Worm (Caenorhabditis elegans) whole organism, L2 larva: ENCODE results near the gene ZK836.3.

Experiments
- C34F6.9 ChIP-seq: fragments of 150-350 bp; optimal IDR thresholded peaks from 2 replicates; lab custom pipeline; 2014; ENCODE audit warnings: missing biosample characterization, missing genetic modification characterization
- F13H6.1 ChIP-seq: sonication (generic microtip); optimal IDR thresholded peaks from 2 replicates; lab custom pipeline; 2016; ENCODE audit warnings: missing genetic modification characterization, missing compliant biosample characterization
- R02D3.7 ChIP-seq: fragments of 150-350 bp; optimal IDR thresholded peaks from 2 replicates; lab custom pipeline; 2014; ENCODE audit warnings: missing biosample characterization, missing genetic modification characterization
- Y55F3AM.14 ChIP-seq: fragments of 200-800 bp; sonication (Bioruptor generic); optimal IDR thresholded peaks from 2 replicates; lab custom pipeline; 2018; ENCODE audit warnings: mild to moderate bottlenecking, missing genetic modification characterization, missing compliant biosample characterization
- ZK546.5 ChIP-seq: sonication (generic microtip); optimal IDR thresholded peaks from 2 replicates; lab custom pipeline; 2017; ENCODE audit warnings: missing biosample characterization, missing genetic modification characterization
- aly-2 ChIP-seq: fragments of 150-350 bp; optimal IDR thresholded peaks from 2 replicates; lab custom pipeline; 2014; ENCODE audit warnings: missing biosample characterization, missing genetic modification characterization
- blmp-1 ChIP-seq: sonication (generic microtip); optimal IDR thresholded peaks from 2 replicates; lab custom pipeline; 2017; ENCODE audit warnings: missing genetic modification characterization, mild to moderate bottlenecking, missing compliant biosample characterization, antibody characterized with exemption, moderate library complexity; ENCODE audit not compliant: insufficient read depth
- ceh-82 ChIP-seq: fragments of 150-350 bp; optimal IDR thresholded peaks from 2 replicates; lab custom pipeline; 2014; ENCODE audit warnings: missing biosample characterization, missing genetic modification characterization
- crh-2 ChIP-seq: sonication (generic microtip); optimal IDR thresholded peaks from 2 replicates; lab custom pipeline; 2017; ENCODE audit warnings: missing biosample characterization, missing genetic modification characterization
- egl-27 ChIP-seq: sonication (generic microtip); optimal IDR thresholded peaks from 3 replicates; lab custom pipeline; 2017; ENCODE audit warnings: missing biosample characterization, missing genetic modification reagents, missing genetic modification characterization
- lin-11 ChIP-seq: fragments of 150-350 bp; sonication (generic microtip); optimal IDR thresholded peaks from 2 replicates; lab custom pipeline; 2014; ENCODE audit warnings: missing biosample characterization, missing genetic modification characterization, inconsistent platforms, mixed read lengths
- lin-39 ChIP-seq: fragments of 150-350 bp; optimal IDR thresholded peaks from 2 replicates; lab custom pipeline; 2014; ENCODE audit warnings: missing biosample characterization, missing genetic modification reagents, missing genetic modification characterization
- lsy-2 ChIP-seq, 2 experiments: fragments of 150-350 bp in 1 of 2; sonication (generic microtip) in 1 of 2; optimal IDR thresholded peaks; 2 replicates each; lab custom pipeline; 2014 to 2017; ENCODE audit warnings: missing biosample characterization in 2 of 2, missing genetic modification characterization in 2 of 2
- mab-5 ChIP-seq: fragments of 150-350 bp; optimal IDR thresholded peaks from 2 replicates; lab custom pipeline; 2014; ENCODE audit warnings: missing biosample characterization, missing genetic modification characterization
- mbf-1 ChIP-seq: sonication (generic microtip); optimal IDR thresholded peaks from 2 replicates; lab custom pipeline; 2017; ENCODE audit warnings: missing biosample characterization, missing genetic modification characterization
- mdl-1 ChIP-seq, 2 experiments: fragments of 150-350 bp in 1 of 2; sonication (generic microtip) in 1 of 2; optimal IDR thresholded peaks; 2 replicates each; lab custom pipeline; 2017; ENCODE audit warnings: missing biosample characterization in 2 of 2, missing genetic modification characterization in 2 of 2
- nhr-10 ChIP-seq: sonication (generic microtip); optimal IDR thresholded peaks from 2 replicates; lab custom pipeline; 2017; ENCODE audit warnings: missing biosample characterization, missing genetic modification characterization
- nhr-11 ChIP-seq: fragments of 150-350 bp; optimal IDR thresholded peaks from 2 replicates; lab custom pipeline; 2014; ENCODE audit warnings: missing biosample characterization, missing genetic modification characterization
- nhr-12 ChIP-seq: fragments of 150-350 bp; optimal IDR thresholded peaks from 2 replicates; lab custom pipeline; 2014; ENCODE audit warnings: missing biosample characterization, missing genetic modification characterization
- nhr-129 ChIP-seq: fragments of 150-350 bp; optimal IDR thresholded peaks from 2 replicates; lab custom pipeline; 2014; ENCODE audit warnings: missing biosample characterization, missing genetic modification characterization
- nhr-21 ChIP-seq: fragments of 150-350 bp; optimal IDR thresholded peaks from 2 replicates; lab custom pipeline; 2014; ENCODE audit warnings: missing biosample characterization, missing genetic modification characterization
- nhr-237 ChIP-seq: fragments of 150-350 bp; optimal IDR thresholded peaks from 2 replicates; lab custom pipeline; 2014; ENCODE audit warnings: missing biosample characterization, missing genetic modification characterization
- nhr-77 ChIP-seq: fragments of 150-350 bp; optimal IDR thresholded peaks from 2 replicates; lab custom pipeline; 2014; ENCODE audit warnings: missing biosample characterization, missing genetic modification characterization
- sem-4 ChIP-seq: fragments of 150-350 bp; optimal IDR thresholded peaks from 2 replicates; lab custom pipeline; 2014; ENCODE audit warnings: missing biosample characterization, missing genetic modification reagents, missing genetic modification characterization
- skn-1 ChIP-seq: sonication (generic microtip); optimal IDR thresholded peaks from 2 replicates; lab custom pipeline; 2017; ENCODE audit warnings: missing biosample characterization, missing genetic modification characterization
- sma-9 ChIP-seq, 2 experiments: fragments of 150-350 bp in 1 of 2; sonication (generic microtip) in 1 of 2; optimal IDR thresholded peaks; 2 replicates each; lab custom pipeline; 2014 to 2016; ENCODE audit warnings: missing genetic modification characterization in 2 of 2, mild to moderate bottlenecking in 1 of 2, missing biosample characterization in 1 of 2, missing compliant biosample characterization in 1 of 2, missing genetic modification reagents in 1 of 2, moderate library complexity in 1 of 2
- zag-1 ChIP-seq: fragments of 150-350 bp; optimal IDR thresholded peaks from 2 replicates; lab custom pipeline; 2014; ENCODE audit warnings: missing biosample characterization, missing genetic modification characterization
- ztf-1 ChIP-seq: fragments of 200-800 bp; sonication (Bioruptor generic); conservative IDR thresholded peaks from 2 replicates; pipeline ENCODE4 v1.3.6; 2022; ENCODE audit warnings: missing genetic modification characterization, missing compliant biosample characterization
- ztf-11 ChIP-seq: sonication (generic microtip); optimal IDR thresholded peaks from 2 replicates; lab custom pipeline; 2017; ENCODE audit warnings: missing biosample characterization, missing genetic modification characterization

Gene ZK836.3

DNA sequence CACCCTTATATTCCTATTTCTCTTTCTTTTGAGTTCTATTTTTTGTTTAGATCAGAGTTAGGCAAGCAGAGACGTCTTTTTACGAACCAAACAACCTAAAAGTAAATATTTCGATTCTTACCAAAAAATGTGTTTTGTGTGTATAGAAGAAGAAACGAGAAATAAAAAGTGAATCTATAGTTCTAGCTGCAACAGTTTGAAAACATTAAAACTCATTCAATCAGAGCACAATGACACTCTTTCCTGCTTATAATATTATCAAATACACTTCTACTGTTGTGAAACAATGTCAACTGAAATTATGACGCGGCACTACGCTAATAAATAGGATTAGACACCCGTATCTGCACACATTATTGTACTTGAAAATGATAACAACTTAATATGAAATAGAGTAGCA is at the start of gene ZK836.3:
Gene ZK836.3 (minus strand): TSS at position 101 of the 400 bp plus-strand sequence.
- TF ChIP-seq ZK546.5 (tag; lab: Kevin White, UChicago) = no peak
- TF ChIP-seq mab-5 (tag; lab: Kevin White, UChicago) = no peak
- TF ChIP-seq nhr-11 = no peak
- TF ChIP-seq mbf-1 = no peak
- no peak for TF ChIP-seq lin-11 (tag; lab: Kevin White, UChicago)
- TF ChIP-seq zag-1 (tag; lab: Kevin White, UChicago) = no peak
- TF ChIP-seq nhr-10 (tag; lab: Kevin White, UChicago) = no peak
- no peak for TF ChIP-seq R02D3.7 (tag; lab: Kevin White, UChicago)

DNA sequence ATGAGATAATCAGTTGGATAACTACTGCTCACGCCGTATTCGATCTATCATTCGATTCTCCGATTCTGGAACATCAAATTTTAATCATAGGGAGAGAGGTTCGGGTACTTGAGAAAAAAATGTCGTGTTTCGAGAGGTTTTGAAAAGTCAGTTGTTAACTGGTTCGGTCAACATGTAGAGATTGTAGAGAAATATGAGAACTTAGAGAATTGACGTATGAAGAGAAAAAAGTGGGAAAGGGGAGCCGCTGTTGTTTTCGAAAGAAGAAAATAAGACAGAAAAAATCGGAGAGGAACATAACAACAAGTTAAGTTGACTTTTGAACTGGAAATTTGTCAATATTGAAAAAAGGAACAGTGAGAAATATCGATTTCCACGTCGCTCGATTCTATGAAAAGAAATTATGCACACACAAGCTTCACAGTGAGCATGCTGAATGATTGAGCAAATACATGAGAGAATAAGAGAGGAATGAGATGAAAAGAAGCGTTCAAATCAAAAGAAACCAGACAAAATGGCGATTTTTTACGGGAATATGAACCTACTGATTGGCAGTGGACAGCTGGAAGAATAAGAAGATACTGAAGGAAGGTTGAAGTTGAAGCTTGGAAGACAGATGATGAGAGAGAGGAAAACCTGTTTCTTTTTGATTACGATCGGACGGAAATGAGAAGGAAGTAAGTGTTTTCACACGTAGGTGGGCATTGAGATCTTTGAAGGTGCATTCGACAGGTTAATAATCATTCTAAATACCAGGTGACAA is 49.4 kb upstream of the ZK836.3 start, which contains the start of the genes T04H1.13, slfl-5 and rad-50:
Gene T04H1.13 (minus strand): TSS at position 51 of the 763 bp plus-strand sequence.
Gene slfl-5 (minus strand): TSS at position 65 of the 763 bp plus-strand sequence.
Gene rad-50 (plus strand): TSS at position 667 of the 763 bp plus-strand sequence.
- TF ChIP-seq nhr-129 (tag; lab: Kevin White, UChicago) (peak; percentile 32), nhr-12 (tag; lab: Kevin White, UChicago) (no peak), lin-39 (no peak), sma-9 (GFP tag; optimal IDR thresholded peaks at IDR 0.05; lab: Kevin White, UChicago) (peak; percentile 17), sma-9 (tag; optimal IDR thresholded peaks at IDR 0.05; lab: Kevin White, UChicago) (no peak), F13H6.1 (tag; lab: Kevin White, UChicago) (peak; percentile 33)

DNA sequence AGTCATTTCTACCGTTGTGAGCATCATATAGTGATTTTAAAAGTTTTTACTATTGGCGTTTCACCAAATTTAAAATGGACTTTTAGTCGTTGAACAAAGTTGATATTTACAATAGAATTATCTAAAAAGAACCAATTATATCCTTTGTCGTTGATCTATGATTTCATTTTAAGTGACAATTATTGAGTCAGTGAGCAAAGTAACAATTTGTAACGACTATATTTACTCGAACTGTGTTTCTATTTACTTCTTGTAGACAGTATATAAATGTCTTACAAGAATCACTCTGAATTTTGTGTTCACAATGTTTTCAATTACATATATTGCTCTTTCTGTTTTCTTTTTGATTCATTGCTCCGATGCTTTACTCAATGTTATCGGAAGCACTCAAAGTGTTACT is 45.4 kb upstream of the ZK836.3 start, which contains the start of gene ttr-22:
Gene ttr-22 (plus strand): TSS at position 301 of the 400 bp plus-strand sequence.
- TF ChIP-seq ceh-82 (tag; lab: Kevin White, UChicago) (no peak), nhr-10 (tag; lab: Kevin White, UChicago) (no peak), mdl-1 (tag; optimal IDR thresholded peaks at IDR 0.05; lab: Kevin White, UChicago) (no peak), skn-1 (no peak), Y55F3AM.14 (GFP tag; lab: Kevin White, UChicago) (no peak), aly-2 (tag; lab: Kevin White, UChicago) (no peak), crh-2 (tag; lab: Kevin White, UChicago) (no peak), F13H6.1 (tag; lab: Kevin White, UChicago) (no peak), zag-1 (tag; lab: Kevin White, UChicago) (no peak), blmp-1 (tag; lab: Kevin White, UChicago) (no peak), sem-4 (tag; lab: Kevin White, UChicago) (no peak), nhr-77 (tag; lab: Kevin White, UChicago) (no peak), egl-27 (tag; lab: Kevin White, UChicago) (no peak), sma-9 (GFP tag; optimal IDR thresholded peaks at IDR 0.05; lab: Kevin White, UChicago) (no peak), sma-9 (tag; optimal IDR thresholded peaks at IDR 0.05; lab: Kevin White, UChicago) (no peak), ztf-11 (no peak), nhr-21 (tag; lab: Kevin White, UChicago) (no peak), nhr-237 (no peak), nhr-129 (tag; lab: Kevin White, UChicago) (no peak), lin-39 (no peak)
- TF ChIP-seq, all 48 proteins: peak for 0

DNA sequence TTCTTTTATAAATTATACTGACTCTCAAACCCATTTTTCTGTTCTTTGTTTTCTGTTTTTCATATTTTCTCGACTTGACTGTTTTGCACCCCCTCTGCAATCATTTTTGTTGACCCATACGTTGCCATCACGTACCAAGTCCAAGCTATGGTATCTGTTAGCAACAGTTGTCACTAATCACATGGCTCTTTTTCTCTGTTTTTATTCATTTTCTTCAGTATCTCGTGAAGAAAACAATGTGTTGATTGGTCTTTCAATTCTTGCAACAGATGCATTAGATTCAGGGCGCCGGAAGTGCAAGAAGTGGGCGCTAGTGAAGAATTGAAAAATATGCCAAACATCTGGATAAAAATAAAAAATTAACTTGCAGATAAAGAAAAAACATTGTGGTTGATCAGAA is 39.8 kb upstream of the ZK836.3 start:
- TF ChIP-seq sma-9 (GFP tag; optimal IDR thresholded peaks at IDR 0.05; lab: Kevin White, UChicago) (peak; percentile 57), sma-9 (tag; optimal IDR thresholded peaks at IDR 0.05; lab: Kevin White, UChicago) (no peak), Y55F3AM.14 (GFP tag; lab: Kevin White, UChicago) (no peak), ztf-1 (no peak), F13H6.1 (tag; lab: Kevin White, UChicago) (peak; percentile 28), ZK546.5 (tag; lab: Kevin White, UChicago) (no peak), nhr-129 (tag; lab: Kevin White, UChicago) (peak; percentile 35), mbf-1 (no peak), lsy-2 (tag; optimal IDR thresholded peaks at IDR 0.05; lab: Kevin White, UChicago) (peak in 1 of 2 experiments; percentile 25), C34F6.9 (peak; percentile 32)

DNA sequence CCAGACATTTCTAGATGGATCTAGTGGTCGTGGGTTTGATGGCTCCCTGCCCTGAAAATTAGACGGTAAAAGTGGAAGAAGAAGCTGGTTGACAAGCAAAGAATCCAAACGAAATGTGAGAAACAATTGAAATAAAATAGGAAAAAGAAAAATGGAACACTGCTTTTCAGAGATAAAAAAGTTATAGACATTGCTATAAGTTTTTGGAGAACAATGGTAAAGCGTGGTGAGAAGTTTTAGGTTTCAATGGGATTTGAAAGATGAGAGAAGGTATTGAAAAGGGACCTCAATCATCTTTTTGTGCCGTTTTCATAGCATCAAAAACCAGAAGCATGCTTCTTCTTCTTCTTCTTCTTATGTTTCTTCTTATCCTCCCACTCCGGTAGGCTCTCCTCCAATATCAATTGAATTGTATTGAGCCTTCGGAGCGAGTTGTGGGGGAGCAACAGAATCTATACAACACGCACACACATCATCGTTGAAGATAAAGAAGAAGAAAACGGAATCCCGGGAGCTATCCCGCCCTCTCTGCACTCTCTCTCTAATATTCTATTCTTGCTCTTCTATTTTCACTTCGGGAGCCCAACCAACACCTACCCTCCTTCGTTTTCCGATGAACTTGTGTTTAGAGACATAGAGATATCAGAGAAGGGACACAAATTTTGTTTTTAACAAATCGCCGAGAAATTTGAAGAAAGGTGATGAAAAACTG is 38.7 kb upstream of the ZK836.3 start, which contains the start of gene myo-3:
Gene myo-3 (minus strand): TSS at position 51 of the 712 bp plus-strand sequence.
- TF ChIP-seq nhr-129 (tag; lab: Kevin White, UChicago) = peak; percentile 28
- TF ChIP-seq sma-9 (GFP tag; optimal IDR thresholded peaks at IDR 0.05; lab: Kevin White, UChicago) = peak; percentile 1
- TF ChIP-seq sma-9 (tag; optimal IDR thresholded peaks at IDR 0.05; lab: Kevin White, UChicago) = no peak
- no peak for TF ChIP-seq lsy-2 (tag; optimal IDR thresholded peaks at IDR 0.05; lab: Kevin White, UChicago)
- TF ChIP-seq aly-2 (tag; lab: Kevin White, UChicago) = no peak
- no peak for TF ChIP-seq nhr-21 (tag; lab: Kevin White, UChicago)
- TF ChIP-seq F13H6.1 (tag; lab: Kevin White, UChicago) = peak; percentile 73
- no peak for TF ChIP-seq blmp-1 (tag; lab: Kevin White, UChicago)
- TF ChIP-seq nhr-77 (tag; lab: Kevin White, UChicago) = no peak
